Fruit fly (Drosophila melanogaster): ENCODE results near the gene CG8620.

The CG8620 gene

dm6 chr3L:7147796-7148195, 10.1 kb upstream of the CG8620 start:
- TF ChIP-seq Rel (GFP tag; optimal IDR thresholded peaks at IDR 0.05), result no peak
- TF ChIP-seq Rel (tag; optimal IDR thresholded peaks at IDR 0.05), result no peak
- TF ChIP-seq Vsx2 (GFP tag; optimal IDR thresholded peaks at IDR 0.05; ENCODE audit: partially characterized antibody), result no peak
- TF ChIP-seq Sp1 (GFP tag; optimal IDR thresholded peaks at IDR 0.05), result no peak
- TF ChIP-seq Abd-B (GFP tag; optimal IDR thresholded peaks at IDR 0.05), result no peak
- no peak for TF ChIP-seq woc (GFP tag; optimal IDR thresholded peaks at IDR 0.05)
- TF ChIP-seq psq (GFP tag; optimal IDR thresholded peaks at IDR 0.05), result no peak
- TF ChIP-seq usp (GFP tag; optimal IDR thresholded peaks at IDR 0.05), result no peak
- TF ChIP-seq lola (GFP tag; optimal IDR thresholded peaks at IDR 0.05), result no peak
- no peak for TF ChIP-seq Jra (GFP tag; optimal IDR thresholded peaks at IDR 0.05)
- no peak for TF ChIP-seq sv (GFP tag; optimal IDR thresholded peaks at IDR 0.05)
- no peak for TF ChIP-seq CG32264 (GFP tag; optimal IDR thresholded peaks at IDR 0.05)

dm6 chr3L:7149388-7149787, 8.5 kb upstream of the CG8620 start:
- TF ChIP-seq Hnf4 (GFP tag; optimal IDR thresholded peaks at IDR 0.05), result no peak
- TF ChIP-seq Dfd (GFP tag; optimal IDR thresholded peaks at IDR 0.05), result peak; percentile 90

dm6 chr3L:7149827-7150226, 8.1 kb upstream of the CG8620 start:
- TF ChIP-seq Rel (GFP tag; optimal IDR thresholded peaks at IDR 0.05) (no peak), Rel (tag; optimal IDR thresholded peaks at IDR 0.05) (no peak), brk (GFP tag; optimal IDR thresholded peaks at IDR 0.05) (no peak), Myc (optimal IDR thresholded peaks at IDR 0.05) (no peak), jim (GFP tag; optimal IDR thresholded peaks at IDR 0.05) (no peak), Hnf4 (GFP tag; optimal IDR thresholded peaks at IDR 0.05) (no peak), Vsx2 (GFP tag; optimal IDR thresholded peaks at IDR 0.05; ENCODE audit: partially characterized antibody) (no peak), CG32264 (GFP tag; optimal IDR thresholded peaks at IDR 0.05) (no peak), br (GFP tag; optimal IDR thresholded peaks at IDR 0.05) (no peak), foxo (GFP tag; optimal IDR thresholded peaks at IDR 0.05) (peak in 1 of 2 experiments; percentile 13), N (GFP tag; optimal IDR thresholded peaks at IDR 0.05) (no peak), woc (GFP tag; optimal IDR thresholded peaks at IDR 0.05) (no peak), Mio (GFP tag; optimal IDR thresholded peaks at IDR 0.05) (no peak), OdsH (GFP tag; optimal IDR thresholded peaks at IDR 0.05) (no peak), Dfd (GFP tag; optimal IDR thresholded peaks at IDR 0.05) (no peak), usp (GFP tag; optimal IDR thresholded peaks at IDR 0.05) (no peak), dsf (GFP tag; optimal IDR thresholded peaks at IDR 0.05; ENCODE audit: borderline replicate concordance) (no peak), GATAd (GFP tag; optimal IDR thresholded peaks at IDR 0.05) (no peak), Sp1 (GFP tag; optimal IDR thresholded peaks at IDR 0.05) (peak; percentile 30), fru (GFP tag; optimal IDR thresholded peaks at IDR 0.05) (peak; percentile 9), Hr78 (GFP tag; optimal IDR thresholded peaks at IDR 0.05) (no peak), h (GFP tag; optimal IDR thresholded peaks at IDR 0.05) (peak; percentile 30), Jra (GFP tag; optimal IDR thresholded peaks at IDR 0.05) (no peak), CG9705 (GFP tag; optimal IDR thresholded peaks at IDR 0.05) (no peak), sage (GFP tag; optimal IDR thresholded peaks at IDR 0.05) (peak; percentile 7), psq (GFP tag; optimal IDR thresholded peaks at IDR 0.05) (peak; percentile 26), dmrt93B (GFP tag; optimal IDR thresholded peaks at IDR 0.05) (no peak), HLH106 (tag; optimal IDR thresholded peaks at IDR 0.05) (peak; percentile 35), CrebA (GFP tag; optimal IDR thresholded peaks at IDR 0.05; ENCODE audit: borderline replicate concordance) (no peak), rgr (GFP tag; optimal IDR thresholded peaks at IDR 0.05) (peak; percentile 33), ey (GFP tag; optimal IDR thresholded peaks at IDR 0.05) (peak; percentile 11)

- TF ChIP-seq tai (GFP tag; optimal IDR thresholded peaks at IDR 0.05), result no peak
- peak; percentile 26 for TF ChIP-seq h (GFP tag; optimal IDR thresholded peaks at IDR 0.05)
- no peak for TF ChIP-seq pan (optimal IDR thresholded peaks at IDR 0.05)
- TF ChIP-seq sv (GFP tag; optimal IDR thresholded peaks at IDR 0.05), result no peak
- peak; percentile 4 for TF ChIP-seq ey (GFP tag; optimal IDR thresholded peaks at IDR 0.05)
- peak; percentile 17 for TF ChIP-seq fru (GFP tag; optimal IDR thresholded peaks at IDR 0.05)
- no peak for TF ChIP-seq N (GFP tag; optimal IDR thresholded peaks at IDR 0.05)
- TF ChIP-seq rgr (GFP tag; optimal IDR thresholded peaks at IDR 0.05), result peak; percentile 28
- peak; percentile 41 for TF ChIP-seq HLH106 (tag; optimal IDR thresholded peaks at IDR 0.05)
- TF ChIP-seq OdsH (GFP tag; optimal IDR thresholded peaks at IDR 0.05), result no peak
- TF ChIP-seq foxo (GFP tag; optimal IDR thresholded peaks at IDR 0.05), result peak in 1 of 2 experiments; percentile 19
Measured at dm6 chr3L:7150850-7151249, 7.0 kb upstream of the CG8620 start.

Measured in whole organism, wandering third instar larva.